Worm (Caenorhabditis elegans) whole organism, L4 larva: Measurements from ENCODE around the gene rbm-22.

ENCODE experiments used
- ces-1 ChIP-seq: fragments of 150-350 bp; sonication (generic microtip); optimal IDR thresholded peaks from 4 replicates; lab custom pipeline; 2014; ENCODE audit warnings: missing biosample characterization, missing genetic modification reagents, missing genetic modification characterization
- lir-3 ChIP-seq: sonication (generic microtip); optimal IDR thresholded peaks from 2 replicates; lab custom pipeline; 2016; ENCODE audit warnings: mild to moderate bottlenecking, missing genetic modification characterization, missing compliant biosample characterization
- zag-1 ChIP-seq: fragments of 150-350 bp; optimal IDR thresholded peaks from 2 replicates; lab custom pipeline; 2014; ENCODE audit warnings: missing biosample characterization, missing genetic modification characterization

- TF ChIP-seq ces-1 (GFP tag; lab: Kevin White, UChicago) (no peak), zag-1 (tag; lab: Kevin White, UChicago) (no peak), lir-3 (tag; lab: Kevin White, UChicago) (no peak)
These were observed 6.4 kb downstream of the rbm-22 start for ce11 chrIV:10867370-10868146.
